6 worm cellular contexts compared by ENCODE assay signal in the genomic region with DNA sequence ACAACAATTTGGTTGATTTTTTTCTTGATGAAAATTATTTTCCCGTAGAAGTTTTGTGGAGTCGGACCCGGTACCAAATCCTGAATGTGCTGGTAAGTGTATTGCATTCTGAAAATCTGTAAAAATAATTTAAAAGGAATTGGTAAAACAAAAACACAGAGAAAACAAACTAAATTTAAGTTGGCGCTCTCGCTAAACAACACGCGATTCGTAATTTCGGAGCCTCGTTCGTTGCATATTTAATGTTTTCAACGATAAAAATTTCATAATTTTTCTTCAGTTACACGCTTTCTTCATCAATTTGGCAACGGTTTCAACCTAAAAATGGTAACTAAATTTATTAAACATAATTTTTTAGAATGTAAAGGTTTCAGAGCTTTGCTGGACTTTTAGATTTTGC.
A peak's percentile ranks its signal among the peaks of the same experiment; 100 is the strongest.
TF ChIP-seq lines count a peak whose summit lies in the region.

Gene pot-1, minus strand, starts transcription at position 120 of the 400 bp plus-strand sequence.
Gene ggtb-1, plus strand, starts transcription at position 208 of the 400 bp plus-strand sequence.

TF ChIP-seq in whole organism, L1 larva, 84 proteins besides CTCF, POLR2A, EP300 and RAD21 (continues in another document):
- no peak for TF ChIP-seq nhr-77 (tag; optimal IDR thresholded peaks at IDR 0.05; lab: Kevin White, UChicago)
- no peak for TF ChIP-seq ces-1 (GFP tag; optimal IDR thresholded peaks at IDR 0.05; lab: Kevin White, UChicago)
- TF ChIP-seq fos-1 (tag; optimal IDR thresholded peaks at IDR 0.05; lab: Kevin White, UChicago): no peak
- no peak for TF ChIP-seq hlh-4 (tag; optimal IDR thresholded peaks at IDR 0.05; lab: Kevin White, UChicago)
- TF ChIP-seq efl-3 (GFP tag; optimal IDR thresholded peaks at IDR 0.05; lab: Kevin White, UChicago): no peak
- peak; percentile 58 to 79 (median 66) for TF ChIP-seq dpl-1 (GFP tag; optimal IDR thresholded peaks at IDR 0.05; lab: Kevin White, UChicago)
- no peak for TF ChIP-seq xbp-1 (tag; optimal IDR thresholded peaks at IDR 0.05; lab: Kevin White, UChicago)
- peak in 1 of 3 experiments; percentile 4 for TF ChIP-seq ceh-82 (tag; optimal IDR thresholded peaks at IDR 0.05; lab: Kevin White, UChicago)
- TF ChIP-seq skn-1 (tag; optimal IDR thresholded peaks at IDR 0.05; lab: Kevin White, UChicago): peak; percentile 21
- TF ChIP-seq pag-3 (tag; optimal IDR thresholded peaks at IDR 0.05; lab: Kevin White, UChicago; ENCODE audit: borderline replicate concordance, insufficient read depth): no peak
- no peak for TF ChIP-seq C04F5.9 (tag; optimal IDR thresholded peaks at IDR 0.05; lab: Kevin White, UChicago)
- no peak for TF ChIP-seq nhr-12 (tag; optimal IDR thresholded peaks at IDR 0.05; lab: Kevin White, UChicago)
- peak; percentile 2 to 67 for TF ChIP-seq efl-1 (optimal IDR thresholded peaks at IDR 0.05; lab: Kevin White, UChicago)
- TF ChIP-seq efl-1 (GFP tag; optimal IDR thresholded peaks at IDR 0.05 in 1 of 2; lab: Kevin White, UChicago): peak; percentile 75 to 97

TF ChIP-seq in whole organism, L2 larva, 48 proteins besides CTCF, POLR2A, EP300 and RAD21:
- TF ChIP-seq C34F6.9 (tag; optimal IDR thresholded peaks at IDR 0.05; lab: Kevin White, UChicago) (peak; percentile 47), egl-27 (tag; optimal IDR thresholded peaks at IDR 0.05; lab: Kevin White, UChicago) (no peak), lsy-2 (tag; optimal IDR thresholded peaks at IDR 0.05; lab: Kevin White, UChicago) (peak in 1 of 2 experiments; percentile 35), unc-55 (GFP tag; optimal IDR thresholded peaks at IDR 0.05; lab: Kevin White, UChicago) (peak; percentile 55), gmeb-1 (tag; optimal IDR thresholded peaks at IDR 0.05; lab: Kevin White, UChicago) (peak; percentile 7)
TF ChIP-seq in whole organism, L2 larva: peak in this region for 4.

TF ChIP-seq in whole organism, L3 larva, 47 proteins besides CTCF, POLR2A, EP300 and RAD21:
- no peak for TF ChIP-seq fos-1 (tag; optimal IDR thresholded peaks at IDR 0.05; lab: Kevin White, UChicago)
- TF ChIP-seq fkh-2 (tag; optimal IDR thresholded peaks at IDR 0.05; lab: Kevin White, UChicago): no peak
- TF ChIP-seq lsy-12 (tag; optimal IDR thresholded peaks at IDR 0.05; lab: Kevin White, UChicago): no peak
- TF ChIP-seq pha-4 (tag; optimal IDR thresholded peaks at IDR 0.05; lab: Kevin White, UChicago): peak; percentile 31
- no peak for TF ChIP-seq zag-1 (tag; optimal IDR thresholded peaks at IDR 0.05; lab: Kevin White, UChicago)
- no peak for TF ChIP-seq ztf-11 (tag; optimal IDR thresholded peaks at IDR 0.05; lab: Kevin White, UChicago)
- TF ChIP-seq nfya-1 (tag; optimal IDR thresholded peaks at IDR 0.05; lab: Kevin White, UChicago; ENCODE audit: insufficient read depth): peak; percentile 6
- no peak for TF ChIP-seq nhr-76 (tag; optimal IDR thresholded peaks at IDR 0.05; lab: Kevin White, UChicago)
- TF ChIP-seq sea-2 (GFP tag; optimal IDR thresholded peaks at IDR 0.05; lab: Kevin White, UChicago): no peak
- TF ChIP-seq tbx-2 (tag; optimal IDR thresholded peaks at IDR 0.05; lab: Kevin White, UChicago): no peak
- TF ChIP-seq nhr-23 (tag; optimal IDR thresholded peaks at IDR 0.05; lab: Kevin White, UChicago): no peak
- no peak for TF ChIP-seq R02D3.7 (tag; optimal IDR thresholded peaks at IDR 0.05; lab: Kevin White, UChicago)
- no peak for TF ChIP-seq nhr-12 (tag; optimal IDR thresholded peaks at IDR 0.05; lab: Kevin White, UChicago)
- TF ChIP-seq elt-2 (tag; optimal IDR thresholded peaks at IDR 0.05; lab: Kevin White, UChicago): no peak
- no peak for TF ChIP-seq nhr-67 (tag; optimal IDR thresholded peaks at IDR 0.05; lab: Kevin White, UChicago)
- TF ChIP-seq lin-15B (tag; optimal IDR thresholded peaks at IDR 0.05; lab: Kevin White, UChicago): peak; percentile 5
- TF ChIP-seq jun-1 (tag; optimal IDR thresholded peaks at IDR 0.05; lab: Kevin White, UChicago): no peak

TF ChIP-seq in whole organism, L4 larva, 104 proteins besides CTCF, POLR2A, EP300 and RAD21 (continues in another document):
- TF ChIP-seq T20F7.1 (GFP tag; optimal IDR thresholded peaks at IDR 0.05; lab: Kevin White, UChicago) (peak; percentile 92), daf-8 (GFP tag; IDR thresholded peaks at IDR 0.05; lab: Robert Waterston, UW) (no peak), egl-27 (tag; optimal IDR thresholded peaks at IDR 0.05; lab: Kevin White, UChicago) (no peak), lin-39 (tag; optimal IDR thresholded peaks at IDR 0.05; lab: Kevin White, UChicago) (no peak), fkh-10 (GFP tag; optimal IDR thresholded peaks at IDR 0.05; lab: Kevin White, UChicago) (no peak), nhr-41 (GFP tag; IDR thresholded peaks at IDR 0.05; lab: Robert Waterston, UW) (no peak), zfp-3 (GFP tag; conservative IDR thresholded peaks at IDR 0.05; lab: Robert Waterston, UW) (no peak), Y48G9A.11 (GFP tag; IDR thresholded peaks at IDR 0.05; lab: Robert Waterston, UW) (peak; percentile 81), dmd-9 (GFP tag; IDR thresholded peaks at IDR 0.05; lab: Robert Waterston, UW) (no peak), hmg-1.1 (GFP tag; IDR thresholded peaks at IDR 0.05; lab: Robert Waterston, UW) (no peak), spr-3 (GFP tag; optimal IDR thresholded peaks at IDR 0.05; lab: Kevin White, UChicago) (no peak), dmd-6 (GFP tag; IDR thresholded peaks at IDR 0.05; lab: Robert Waterston, UW) (no peak), lsy-2 (tag; optimal IDR thresholded peaks at IDR 0.05; lab: Kevin White, UChicago) (peak in 1 of 2 experiments; percentile 37), lin-13 (GFP tag; optimal IDR thresholded peaks at IDR 0.05; lab: Kevin White, UChicago) (no peak), D1046.2 (GFP tag; IDR thresholded peaks at IDR 0.05; lab: Robert Waterston, UW) (no peak), F26F4.8 (GFP tag; conservative IDR thresholded peaks at IDR 0.05; lab: Robert Waterston, UW) (no peak), daf-12 (tag; optimal IDR thresholded peaks at IDR 0.05; lab: Kevin White, UChicago) (no peak), egl-43 (GFP tag; IDR thresholded peaks at IDR 0.05; lab: Robert Waterston, UW) (no peak), ceh-82 (tag; optimal IDR thresholded peaks at IDR 0.05; lab: Kevin White, UChicago) (no peak)

TF ChIP-seq in whole organism, mixed stage, embryonic, 35 proteins besides CTCF, POLR2A, EP300 and RAD21:
- TF ChIP-seq unc-62 (GFP tag; optimal IDR thresholded peaks at IDR 0.05; lab: Kevin White, UChicago): no peak
- peak; percentile 27 for TF ChIP-seq ces-1 (GFP tag; optimal IDR thresholded peaks at IDR 0.05; lab: Kevin White, UChicago)
- TF ChIP-seq nhr-12 (tag; optimal IDR thresholded peaks at IDR 0.05; lab: Kevin White, UChicago): no peak

TF ChIP-seq in whole organism, young adult, 124 proteins besides CTCF, POLR2A, EP300 and RAD21:
- TF ChIP-seq attf-3 (GFP tag; conservative IDR thresholded peaks at IDR 0.05; lab: Robert Waterston, UW) (peak; percentile 91), lin-54 (GFP tag; optimal IDR thresholded peaks at IDR 0.05; lab: Kevin White, UChicago) (peak; percentile 14), Y53G8AR.9 (GFP tag; conservative IDR thresholded peaks at IDR 0.05; lab: Robert Waterston, UW) (no peak), lag-1 (GFP tag; IDR thresholded peaks at IDR 0.05; lab: Robert Waterston, UW) (no peak), sptf-2 (GFP tag; optimal IDR thresholded peaks at IDR 0.05; lab: Kevin White, UChicago) (no peak), somi-1 (GFP tag; optimal IDR thresholded peaks at IDR 0.05; lab: Kevin White, UChicago) (no peak), mes-4 (tag; optimal IDR thresholded peaks at IDR 0.05; lab: Kevin White, UChicago) (no peak), ceh-40 (GFP tag; IDR thresholded peaks at IDR 0.05; lab: Robert Waterston, UW) (no peak), Y79H2A.3 (GFP tag; conservative IDR thresholded peaks at IDR 0.05; lab: Robert Waterston, UW) (no peak)
